Fruit fly (Drosophila melanogaster): ENCODE results near the gene CG13123.

Gene CG13123

DNA sequence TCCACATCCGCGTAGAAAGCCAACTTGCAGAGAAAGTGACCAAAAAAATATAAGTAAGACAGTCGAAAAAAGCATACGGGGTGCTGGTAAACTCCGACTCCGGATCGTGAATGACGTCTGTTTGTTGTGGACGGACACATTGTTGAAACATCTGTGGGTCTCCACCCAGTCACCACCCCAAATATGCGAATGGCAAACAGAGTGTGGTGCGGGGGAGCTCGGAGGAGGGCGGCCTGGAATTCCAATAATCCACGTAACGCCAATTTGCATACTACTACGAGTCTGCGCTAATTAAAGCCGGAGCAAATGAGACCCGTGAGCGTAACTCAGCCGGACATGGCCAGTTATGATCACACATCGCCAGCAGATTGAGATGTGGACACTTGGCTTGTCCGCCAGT is 9.8 kb downstream of the CG13123 start:
- TF ChIP-seq Hr83 (GFP tag; optimal IDR thresholded peaks at IDR 0.05; ENCODE audit: poor library complexity, severe bottlenecking): peak; percentile 67
- TF ChIP-seq h (GFP tag; optimal IDR thresholded peaks at IDR 0.05): peak; percentile 25
- TF ChIP-seq br (GFP tag; optimal IDR thresholded peaks at IDR 0.05): no peak

DNA sequence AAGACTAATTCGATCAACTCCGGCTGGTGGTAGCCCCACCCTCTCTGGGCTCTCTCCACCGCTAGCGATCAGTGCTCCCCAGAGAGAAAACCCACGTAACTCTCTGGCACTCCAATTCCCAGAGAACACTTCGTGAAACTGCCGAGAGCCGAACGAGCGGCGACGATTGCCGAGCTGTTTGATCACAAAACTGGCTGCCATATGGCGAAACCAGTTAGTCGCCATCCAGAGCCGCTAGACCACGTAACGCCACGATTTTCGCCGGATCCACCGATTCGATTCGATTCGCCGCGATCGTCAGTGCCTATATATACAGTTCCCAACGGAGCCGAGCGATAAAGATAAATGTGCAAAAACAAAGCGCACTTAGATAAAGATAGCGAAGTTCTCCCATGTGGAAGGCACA is 10.7 kb downstream of the CG13123 start, which contains the start of gene IP3K1:
TSS of gene IP3K1 (plus strand) at position 209 of the 406 bp plus-strand sequence.
- TF ChIP-seq Sp1 (GFP tag; optimal IDR thresholded peaks at IDR 0.05): peak; percentile 68
- TF ChIP-seq Hr83 (GFP tag; optimal IDR thresholded peaks at IDR 0.05; ENCODE audit: poor library complexity, severe bottlenecking): peak; percentile 87
- TF ChIP-seq Hr78 (GFP tag; optimal IDR thresholded peaks at IDR 0.05): no peak
- TF ChIP-seq h (GFP tag; optimal IDR thresholded peaks at IDR 0.05): peak; percentile 73
- TF ChIP-seq Dif (GFP tag; optimal IDR thresholded peaks at IDR 0.05; ENCODE audit: partially characterized antibody): peak; percentile 98
- TF ChIP-seq Rel (GFP tag; optimal IDR thresholded peaks at IDR 0.05): peak; percentile 64
- TF ChIP-seq Rel (tag; optimal IDR thresholded peaks at IDR 0.05): peak; percentile 83
- peak; percentile 18 for TF ChIP-seq Mio (GFP tag; optimal IDR thresholded peaks at IDR 0.05)
- no peak for TF ChIP-seq lola (GFP tag; optimal IDR thresholded peaks at IDR 0.05)
- TF ChIP-seq tai (GFP tag; optimal IDR thresholded peaks at IDR 0.05): no peak
- TF ChIP-seq CG32264 (GFP tag; optimal IDR thresholded peaks at IDR 0.05): no peak
- TF ChIP-seq Hnf4 (GFP tag; optimal IDR thresholded peaks at IDR 0.05): peak; percentile 57
- TF ChIP-seq CrebA (GFP tag; optimal IDR thresholded peaks at IDR 0.05; ENCODE audit: borderline replicate concordance): no peak
- peak; percentile 52 for TF ChIP-seq Jra (GFP tag; optimal IDR thresholded peaks at IDR 0.05)
- peak; percentile 18 for TF ChIP-seq HLH106 (tag; optimal IDR thresholded peaks at IDR 0.05)
- TF ChIP-seq OdsH (GFP tag; optimal IDR thresholded peaks at IDR 0.05): peak; percentile 51
- TF ChIP-seq dsf (GFP tag; optimal IDR thresholded peaks at IDR 0.05; ENCODE audit: borderline replicate concordance): no peak
- no peak for TF ChIP-seq brk (GFP tag; optimal IDR thresholded peaks at IDR 0.05)
- TF ChIP-seq Vsx2 (GFP tag; optimal IDR thresholded peaks at IDR 0.05; ENCODE audit: partially characterized antibody): peak; percentile 94
- TF ChIP-seq foxo (GFP tag; optimal IDR thresholded peaks at IDR 0.05): peak in 1 of 2 experiments; percentile 55
- TF ChIP-seq woc (GFP tag; optimal IDR thresholded peaks at IDR 0.05): no peak
- TF ChIP-seq fru (GFP tag; optimal IDR thresholded peaks at IDR 0.05): peak; percentile 54
- TF ChIP-seq rgr (GFP tag; optimal IDR thresholded peaks at IDR 0.05): peak; percentile 57
- peak; percentile 67 for TF ChIP-seq br (GFP tag; optimal IDR thresholded peaks at IDR 0.05)
- TF ChIP-seq dl (GFP tag; optimal IDR thresholded peaks at IDR 0.05; ENCODE audit: insufficient read depth in 1 of 2, partially characterized antibody in 2 of 2): peak; percentile 97 to 98

DNA sequence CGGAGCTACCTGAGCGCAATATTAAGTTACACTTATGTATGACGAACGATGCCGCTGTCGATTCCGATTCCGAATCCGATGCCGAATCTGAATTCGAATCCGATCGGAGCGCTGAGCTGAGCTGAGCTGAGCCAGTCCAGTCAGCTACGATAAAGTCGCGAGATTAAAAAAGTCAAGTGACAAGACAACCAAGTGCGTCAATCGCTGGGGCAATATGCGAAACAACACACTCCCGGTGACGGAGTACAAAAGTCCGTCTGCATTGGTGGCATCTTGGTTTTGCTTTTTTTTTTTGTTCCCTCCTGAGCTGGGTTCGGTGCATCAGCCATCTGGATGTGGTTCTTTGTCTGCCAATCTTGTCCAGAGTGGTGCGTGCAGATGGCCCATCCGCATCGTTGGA is 13.2 kb downstream of the CG13123 start:
- TF ChIP-seq Rel (GFP tag; optimal IDR thresholded peaks at IDR 0.05): no peak
- TF ChIP-seq Rel (tag; optimal IDR thresholded peaks at IDR 0.05): peak; percentile 31
- no peak for TF ChIP-seq dsf (GFP tag; optimal IDR thresholded peaks at IDR 0.05; ENCODE audit: borderline replicate concordance)

DNA sequence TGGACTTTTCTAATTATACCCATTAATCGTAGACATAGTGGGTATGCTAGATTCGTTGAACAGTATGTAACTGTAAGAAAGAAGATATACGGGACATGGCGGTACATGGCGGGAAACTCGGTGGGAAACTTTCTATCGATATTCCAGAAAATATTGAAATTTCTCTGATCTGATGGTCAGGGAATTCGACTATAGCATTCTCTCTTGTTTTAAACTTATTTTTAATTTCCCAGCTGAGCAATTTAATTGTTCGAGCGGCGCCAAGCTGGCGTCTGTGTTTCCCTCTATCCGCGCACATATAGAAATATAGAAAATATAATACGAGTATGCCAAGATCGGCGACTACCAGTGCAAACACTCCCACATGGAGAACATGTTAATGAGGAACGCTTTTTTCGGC is 13.8 kb downstream of the CG13123 start:
- no peak for TF ChIP-seq sage (GFP tag; optimal IDR thresholded peaks at IDR 0.05)
- no peak for TF ChIP-seq sv (GFP tag; optimal IDR thresholded peaks at IDR 0.05)
- no peak for TF ChIP-seq br (GFP tag; optimal IDR thresholded peaks at IDR 0.05)
- no peak for TF ChIP-seq pan (optimal IDR thresholded peaks at IDR 0.05)
- no peak for TF ChIP-seq CrebA (GFP tag; optimal IDR thresholded peaks at IDR 0.05; ENCODE audit: borderline replicate concordance)
- TF ChIP-seq Rel (GFP tag; optimal IDR thresholded peaks at IDR 0.05): no peak
- no peak for TF ChIP-seq Rel (tag; optimal IDR thresholded peaks at IDR 0.05)
- TF ChIP-seq fru (GFP tag; optimal IDR thresholded peaks at IDR 0.05): no peak
- TF ChIP-seq h (GFP tag; optimal IDR thresholded peaks at IDR 0.05): no peak
- TF ChIP-seq N (GFP tag; optimal IDR thresholded peaks at IDR 0.05): no peak
- TF ChIP-seq CG32264 (GFP tag; optimal IDR thresholded peaks at IDR 0.05): no peak
- TF ChIP-seq Dif (GFP tag; optimal IDR thresholded peaks at IDR 0.05; ENCODE audit: partially characterized antibody): no peak

DNA sequence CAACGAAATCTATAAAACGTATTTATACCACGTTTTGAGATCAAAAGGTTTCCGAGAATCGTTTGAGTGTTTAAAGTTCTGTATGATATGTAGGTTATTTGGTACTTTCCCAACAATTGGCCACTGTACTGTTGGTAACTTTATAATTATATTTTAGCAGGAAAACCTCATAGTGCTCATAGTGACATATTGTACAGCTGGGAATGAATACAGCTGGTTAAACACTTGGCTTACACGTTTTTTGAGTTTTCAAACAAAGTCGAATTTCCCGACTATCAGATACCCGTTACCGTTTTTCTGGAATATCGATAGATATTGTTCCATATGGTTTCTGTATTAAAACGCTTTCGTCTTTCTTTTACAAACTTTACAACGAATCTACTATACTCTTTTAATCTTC is 14.5 kb downstream of the CG13123 start:
- TF ChIP-seq Jra (GFP tag; optimal IDR thresholded peaks at IDR 0.05): no peak
- no peak for TF ChIP-seq sage (GFP tag; optimal IDR thresholded peaks at IDR 0.05)
- no peak for TF ChIP-seq Sp1 (GFP tag; optimal IDR thresholded peaks at IDR 0.05)
- no peak for TF ChIP-seq rgr (GFP tag; optimal IDR thresholded peaks at IDR 0.05)
- no peak for TF ChIP-seq Hnf4 (GFP tag; optimal IDR thresholded peaks at IDR 0.05)
- TF ChIP-seq fru (GFP tag; optimal IDR thresholded peaks at IDR 0.05): no peak
- TF ChIP-seq CrebA (GFP tag; optimal IDR thresholded peaks at IDR 0.05; ENCODE audit: borderline replicate concordance): no peak
- TF ChIP-seq dsf (GFP tag; optimal IDR thresholded peaks at IDR 0.05; ENCODE audit: borderline replicate concordance): no peak
- no peak for TF ChIP-seq brk (GFP tag; optimal IDR thresholded peaks at IDR 0.05)
- TF ChIP-seq ey (GFP tag; optimal IDR thresholded peaks at IDR 0.05): no peak
